Worm (Caenorhabditis elegans): Measurements from ENCODE around the gene C08B6.10.

C08B6.10 gene

ce11 chrV:10124799-10125548 is at the start of gene C08B6.10:
C08B6.10 (plus strand) TSS chrV:10125498.
- TF ChIP-seq W03F9.2 (tag; optimal IDR thresholded peaks at IDR 0.05) (no peak), him-1 (tag; optimal IDR thresholded peaks at IDR 0.05) (no peak)

- TF ChIP-seq him-1 (tag; optimal IDR thresholded peaks at IDR 0.05) (no peak), dao-5 (tag; optimal IDR thresholded peaks at IDR 0.05) (no peak), W03F9.2 (tag; optimal IDR thresholded peaks at IDR 0.05) (no peak)
Measured at ce11 chrV:10078244-10078643, 47.1 kb upstream of the C08B6.10 start, which contains the start of gene R04B5.1. R04B5.1 (minus strand) TSS chrV:10078344.

ce11 chrV:10080905-10081304 is 44.4 kb upstream of the C08B6.10 start:
- TF ChIP-seq dao-5 (tag; optimal IDR thresholded peaks at IDR 0.05) (no peak), him-1 (tag; optimal IDR thresholded peaks at IDR 0.05) (no peak), W03F9.2 (tag; optimal IDR thresholded peaks at IDR 0.05) (no peak)

- TF ChIP-seq W03F9.2 (tag; optimal IDR thresholded peaks at IDR 0.05): no peak
- TF ChIP-seq dao-5 (tag; optimal IDR thresholded peaks at IDR 0.05): no peak
- TF ChIP-seq him-1 (tag; optimal IDR thresholded peaks at IDR 0.05): no peak
Measured at ce11 chrV:10081636-10082035, 43.7 kb upstream of the C08B6.10 start, which contains the start of gene nhr-205. nhr-205 (minus strand) TSS chrV:10081776.

ce11 chrV:10083999-10084468 is 41.3 kb upstream of the C08B6.10 start, which contains the start of gene nhr-12:
nhr-12 (minus strand) TSS chrV:10084049.
- no peak for TF ChIP-seq W03F9.2 (tag; optimal IDR thresholded peaks at IDR 0.05)

- TF ChIP-seq him-1 (tag; optimal IDR thresholded peaks at IDR 0.05) (no peak), dao-5 (tag; optimal IDR thresholded peaks at IDR 0.05) (no peak), W03F9.2 (tag; optimal IDR thresholded peaks at IDR 0.05) (no peak)
Measured at ce11 chrV:10084864-10085263, 40.4 kb upstream of the C08B6.10 start, which contains the start of gene R04B5.6. R04B5.6 (plus strand) TSS chrV:10085164.

ce11 chrV:10086141-10086540 is 39.2 kb upstream of the C08B6.10 start:
- TF ChIP-seq dao-5 (tag; optimal IDR thresholded peaks at IDR 0.05) (no peak), W03F9.2 (tag; optimal IDR thresholded peaks at IDR 0.05) (no peak), him-1 (tag; optimal IDR thresholded peaks at IDR 0.05) (no peak)

ce11 chrV:10087103-10087502 is 38.2 kb upstream of the C08B6.10 start, which contains the start of gene R04B5.5:
R04B5.5 (plus strand) TSS chrV:10087480.
- no peak for TF ChIP-seq dao-5 (tag; optimal IDR thresholded peaks at IDR 0.05)
- no peak for TF ChIP-seq W03F9.2 (tag; optimal IDR thresholded peaks at IDR 0.05)
- no peak for TF ChIP-seq him-1 (tag; optimal IDR thresholded peaks at IDR 0.05)

ce11 chrV:10090461-10090860 is 34.8 kb upstream of the C08B6.10 start, which contains the start of gene R04B5.7:
R04B5.7 (minus strand) TSS chrV:10090561.
- no peak for TF ChIP-seq him-1 (tag; optimal IDR thresholded peaks at IDR 0.05)
- no peak for TF ChIP-seq W03F9.2 (tag; optimal IDR thresholded peaks at IDR 0.05)
- TF ChIP-seq dao-5 (tag; optimal IDR thresholded peaks at IDR 0.05): no peak

- TF ChIP-seq dao-5 (tag; optimal IDR thresholded peaks at IDR 0.05) (no peak), W03F9.2 (tag; optimal IDR thresholded peaks at IDR 0.05) (no peak), him-1 (tag; optimal IDR thresholded peaks at IDR 0.05) (no peak)
Measured at ce11 chrV:10091152-10091551, 34.1 kb upstream of the C08B6.10 start, which contains the start of gene R04B5.11. R04B5.11 (minus strand) TSS chrV:10091252.

ce11 chrV:10094374-10094773 is 30.9 kb upstream of the C08B6.10 start, which contains the start of gene srd-49:
srd-49 (plus strand) TSS chrV:10094674.
- no peak for TF ChIP-seq W03F9.2 (tag; optimal IDR thresholded peaks at IDR 0.05)
- no peak for TF ChIP-seq him-1 (tag; optimal IDR thresholded peaks at IDR 0.05)
- TF ChIP-seq dao-5 (tag; optimal IDR thresholded peaks at IDR 0.05): no peak

ce11 chrV:10096932-10097331 is 28.4 kb upstream of the C08B6.10 start:
- no peak for TF ChIP-seq him-1 (tag; optimal IDR thresholded peaks at IDR 0.05)
- no peak for TF ChIP-seq W03F9.2 (tag; optimal IDR thresholded peaks at IDR 0.05)
- no peak for TF ChIP-seq dao-5 (tag; optimal IDR thresholded peaks at IDR 0.05)

- TF ChIP-seq W03F9.2 (tag; optimal IDR thresholded peaks at IDR 0.05) (no peak), him-1 (tag; optimal IDR thresholded peaks at IDR 0.05) (no peak), dao-5 (tag; optimal IDR thresholded peaks at IDR 0.05) (no peak)
Measured at ce11 chrV:10098429-10098828, 26.9 kb upstream of the C08B6.10 start, which contains the start of gene ugt-47. ugt-47 (minus strand) TSS chrV:10098597.

ce11 chrV:10101916-10102315 is 23.4 kb upstream of the C08B6.10 start, which contains the start of gene C08B6.14:
C08B6.14 (minus strand) TSS chrV:10102016.
- no peak for TF ChIP-seq dao-5 (tag; optimal IDR thresholded peaks at IDR 0.05)
- no peak for TF ChIP-seq W03F9.2 (tag; optimal IDR thresholded peaks at IDR 0.05)
- TF ChIP-seq him-1 (tag; optimal IDR thresholded peaks at IDR 0.05): no peak
